Fruit fly (Drosophila melanogaster) whole organism, larva: ENCODE measurements around the gene dpr14.

ENCODE experiments used
- noc ChIP-seq: fragments of 200-800 bp; sonication (Bioruptor generic); optimal IDR thresholded peaks from 3 replicates; lab custom pipeline; 2019; ENCODE audit warnings: missing biosample characterization, mild to moderate bottlenecking, missing genetic modification characterization, moderate library complexity

Gene dpr14

dm6 chrX:7883926-7884325 lies 24.2 kb downstream of the dpr14 start, which contains the start of gene Ir7f:
TSS of gene Ir7f (minus strand) at chrX:7884026.
- TF ChIP-seq noc, result no peak

dm6 chrX:7881579-7881978 lies 26.5 kb downstream of the dpr14 start, which contains the start of gene Ir7e:
TSS of gene Ir7e (minus strand) at chrX:7881679.
- no peak for TF ChIP-seq noc

- no peak for TF ChIP-seq noc
These were observed 29.4 kb downstream of the dpr14 start, which contains the start of gene Ir7d for dm6 chrX:7878736-7879135. TSS of gene Ir7d (minus strand) at chrX:7878836.

- TF ChIP-seq noc, result no peak
These were observed 34.0 kb downstream of the dpr14 start, which contains the start of gene Ir7c for dm6 chrX:7874094-7874493. TSS of gene Ir7c (plus strand) at chrX:7874394.

- no peak for TF ChIP-seq noc
These were observed 34.7 kb downstream of the dpr14 start, which contains the start of gene dec for dm6 chrX:7873172-7873930. TSS of gene dec (minus strand) at chrX:7873222.

dm6 chrX:7866868-7867267 lies 41.2 kb downstream of the dpr14 start, which contains the start of gene Ir7b:
TSS of gene Ir7b (minus strand) at chrX:7866968.
- no peak for TF ChIP-seq noc

dm6 chrX:7857873-7858272 lies 50.2 kb downstream of the dpr14 start, which contains the start of gene CG1409:
TSS of gene CG1409 (plus strand) at chrX:7858173.
- TF ChIP-seq noc, result no peak

dm6 chrX:7854144-7854543 lies 53.9 kb downstream of the dpr14 start, which contains the start of gene CG10920:
TSS of gene CG10920 (minus strand) at chrX:7854244.
- TF ChIP-seq noc, result no peak
